Worm (Caenorhabditis elegans) whole organism, L4 larva: ENCODE measurements around the gene nspc-1.

Source experiments
- F10B5.3 ChIP-seq: sonication (generic microtip); optimal IDR thresholded peaks from 2 replicates; lab custom pipeline; 2016; ENCODE audit warnings: mild to moderate bottlenecking, missing genetic modification characterization, missing compliant biosample characterization
- F26F4.8 ChIP-seq: fragments of 200-800 bp; sonication (Bioruptor generic); conservative IDR thresholded peaks from 2 replicates; pipeline ENCODE4 v1.3.6; 2022; ENCODE audit warnings: missing genetic modification characterization, missing compliant biosample characterization
- F44E2.7 ChIP-seq: fragments of 200-800 bp; sonication (Bioruptor generic); IDR thresholded peaks from 2 replicates; pipeline ENCODE4 v2.1.2; 2022; ENCODE audit warnings: missing genetic modification characterization, missing compliant biosample characterization
- R02D3.7 ChIP-seq: fragments of 150-350 bp; sonication (generic microtip); optimal IDR thresholded peaks from 3 replicates; lab custom pipeline; 2014; ENCODE audit warnings: missing biosample characterization, missing genetic modification characterization
- T20F7.1 ChIP-seq: fragments of 200-800 bp; sonication (Bioruptor generic); optimal IDR thresholded peaks from 2 replicates; lab custom pipeline; 2018; ENCODE audit warnings: mild to moderate bottlenecking, missing genetic modification characterization, missing compliant biosample characterization
- T26A8.4 ChIP-seq: fragments of 200-800 bp; sonication (Bioruptor generic); IDR thresholded peaks from 2 replicates; pipeline ENCODE4 v1.3.6; 2022; ENCODE audit warnings: missing genetic modification characterization, missing compliant biosample characterization
- Y105C5A.15 ChIP-seq: fragments of 200-800 bp; sonication (Bioruptor generic); IDR thresholded peaks from 2 replicates; pipeline ENCODE4 v1.3.6; 2022; ENCODE audit warnings: missing genetic modification characterization, missing compliant biosample characterization
- Y48G9A.11 ChIP-seq: fragments of 200-800 bp; sonication (Bioruptor generic); IDR thresholded peaks from 2 replicates; pipeline ENCODE4 v1.3.6; 2022; ENCODE audit warnings: missing genetic modification reagents, missing genetic modification characterization, missing compliant biosample characterization
- aly-2 ChIP-seq: sonication (generic microtip); optimal IDR thresholded peaks from 2 replicates; lab custom pipeline; 2018; ENCODE audit warnings: missing biosample characterization, missing genetic modification characterization
- ama-1 ChIP-seq: fragments of 150-350 bp; optimal IDR thresholded peaks from 2 replicates; lab custom pipeline; 2014; ENCODE audit warnings: inconsistent platforms, mixed read lengths
- ceh-44 ChIP-seq: fragments of 200-800 bp; sonication (Bioruptor generic); IDR thresholded peaks from 2 replicates; pipeline ENCODE4 v1.3.6; 2022; ENCODE audit warnings: missing genetic modification reagents, missing genetic modification characterization, missing compliant biosample characterization
- ceh-62 ChIP-seq: sonication (generic microtip); optimal IDR thresholded peaks from 2 replicates; lab custom pipeline; 2017; ENCODE audit warnings: missing biosample characterization, missing genetic modification characterization
- cey-2 ChIP-seq: sonication (generic microtip); optimal IDR thresholded peaks from 3 replicates; lab custom pipeline; 2017; ENCODE audit warnings: missing genetic modification characterization, mild to moderate bottlenecking, missing compliant biosample characterization, antibody characterized with exemption, borderline replicate concordance; ENCODE audit not compliant: insufficient read depth
- ctbp-1 ChIP-seq: fragments of 200-800 bp; sonication (Bioruptor generic); IDR thresholded peaks from 2 replicates; pipeline ENCODE4 v1.3.6; 2022; ENCODE audit warnings: missing genetic modification reagents, missing genetic modification characterization, missing compliant biosample characterization
- daf-12 ChIP-seq: fragments of 150-350 bp; optimal IDR thresholded peaks from 2 replicates; lab custom pipeline; 2014; ENCODE audit warnings: missing biosample characterization, missing genetic modification reagents, missing genetic modification characterization
- daf-16 ChIP-seq, 3 experiments: sonication (generic microtip); optimal IDR thresholded peaks; 2 replicates each; lab custom pipeline; 2016 to 2017; ENCODE audit warnings: missing genetic modification characterization in 3 of 3, missing genetic modification reagents in 3 of 3, mild to moderate bottlenecking in 2 of 3, missing compliant biosample characterization in 2 of 3, missing biosample characterization in 1 of 3, moderate library complexity in 1 of 3
- dmd-6 ChIP-seq: fragments of 200-800 bp; sonication (Bioruptor generic); IDR thresholded peaks from 2 replicates; pipeline ENCODE4 v1.3.6; 2022; ENCODE audit warnings: missing genetic modification reagents, missing genetic modification characterization, missing compliant biosample characterization
- dmd-9 ChIP-seq: fragments of 200-800 bp; sonication (Bioruptor generic); IDR thresholded peaks from 2 replicates; pipeline ENCODE4 v1.3.6; 2022; ENCODE audit warnings: missing genetic modification reagents, missing genetic modification characterization, missing compliant biosample characterization
- egl-27 ChIP-seq: sonication (generic microtip); optimal IDR thresholded peaks from 3 replicates; lab custom pipeline; 2017; ENCODE audit warnings: missing biosample characterization, missing genetic modification reagents, missing genetic modification characterization
- egl-43 ChIP-seq: fragments of 200-800 bp; sonication (Bioruptor generic); IDR thresholded peaks from 2 replicates; pipeline ENCODE4 v1.3.6; 2022; ENCODE audit warnings: missing genetic modification reagents, missing genetic modification characterization, missing compliant biosample characterization
- fkh-10 ChIP-seq: fragments of 150-350 bp; optimal IDR thresholded peaks from 2 replicates; lab custom pipeline; 2014; ENCODE audit warnings: missing biosample characterization, missing genetic modification reagents, missing genetic modification characterization
- gei-8 ChIP-seq: fragments of 200-800 bp; sonication (Bioruptor generic); optimal IDR thresholded peaks from 2 replicates; lab custom pipeline; 2018; ENCODE audit warnings: mild to moderate bottlenecking, missing genetic modification characterization, missing compliant biosample characterization
- hlh-11 ChIP-seq: fragments of 200-800 bp; sonication (Bioruptor generic); optimal IDR thresholded peaks from 2 replicates; lab custom pipeline; 2018; ENCODE audit warnings: mild to moderate bottlenecking, missing genetic modification characterization, missing compliant biosample characterization
- hlh-30 ChIP-seq: sonication (generic microtip); optimal IDR thresholded peaks from 2 replicates; lab custom pipeline; 2017; ENCODE audit warnings: antibody characterized with exemption, mild to moderate bottlenecking, missing genetic modification characterization, missing compliant biosample characterization; ENCODE audit not compliant: insufficient read depth
- hmg-1.1 ChIP-seq: fragments of 200-800 bp; sonication (Bioruptor generic); IDR thresholded peaks from 2 replicates; pipeline ENCODE4 v1.3.6; 2022; ENCODE audit warnings: missing genetic modification reagents, missing genetic modification characterization, missing compliant biosample characterization
- jun-1 ChIP-seq: fragments of 150-350 bp; optimal IDR thresholded peaks from 2 replicates; lab custom pipeline; 2014; ENCODE audit warnings: missing biosample characterization, missing genetic modification reagents, missing genetic modification characterization
- lin-15B ChIP-seq: fragments of 150-350 bp; sonication (generic microtip); optimal IDR thresholded peaks from 3 replicates; lab custom pipeline; 2014; ENCODE audit warnings: missing biosample characterization, missing genetic modification characterization
- lin-38 ChIP-seq: fragments of 200-800 bp; sonication (Bioruptor generic); IDR thresholded peaks from 2 replicates; pipeline ENCODE4 v1.3.6; 2022; ENCODE audit warnings: missing genetic modification reagents, missing genetic modification characterization, missing compliant biosample characterization
- mdt-29 ChIP-seq: fragments of 200-800 bp; sonication (Bioruptor generic); IDR thresholded peaks from 2 replicates; pipeline ENCODE4 v1.3.6; 2022; ENCODE audit warnings: missing genetic modification reagents, missing genetic modification characterization, missing compliant biosample characterization
- mes-2 ChIP-seq: sonication (generic microtip); optimal IDR thresholded peaks from 2 replicates; lab custom pipeline; 2016; ENCODE audit warnings: missing genotype, mild to moderate bottlenecking, missing genetic modification characterization, missing compliant biosample characterization; ENCODE audit not compliant: poor library complexity, severe bottlenecking
- nhr-10 ChIP-seq: fragments of 150-350 bp; optimal IDR thresholded peaks from 2 replicates; lab custom pipeline; 2014; ENCODE audit warnings: missing biosample characterization, missing genetic modification characterization
- nhr-102 ChIP-seq: sonication (generic microtip); optimal IDR thresholded peaks from 2 replicates; lab custom pipeline; 2016; ENCODE audit warnings: mild to moderate bottlenecking, missing genetic modification characterization, moderate library complexity, missing compliant biosample characterization
- nhr-28 ChIP-seq: fragments of 150-350 bp; optimal IDR thresholded peaks from 2 replicates; lab custom pipeline; 2014; ENCODE audit warnings: missing biosample characterization, missing genetic modification characterization
- nhr-41 ChIP-seq: fragments of 200-800 bp; sonication (Bioruptor generic); IDR thresholded peaks from 2 replicates; pipeline ENCODE4 v1.3.6; 2022; ENCODE audit warnings: missing genetic modification reagents, missing genetic modification characterization, missing compliant biosample characterization
- nhr-48 ChIP-seq: sonication (generic microtip); optimal IDR thresholded peaks from 2 replicates; lab custom pipeline; 2016; ENCODE audit warnings: mild to moderate bottlenecking, missing genetic modification characterization, missing compliant biosample characterization
- nhr-6 ChIP-seq: fragments of 150-350 bp; optimal IDR thresholded peaks from 2 replicates; lab custom pipeline; 2014; ENCODE audit warnings: missing biosample characterization, missing genetic modification characterization
- nhr-77 ChIP-seq: fragments of 150-350 bp; optimal IDR thresholded peaks from 2 replicates; lab custom pipeline; 2014; ENCODE audit warnings: missing biosample characterization, missing genetic modification characterization
- saeg-2 ChIP-seq: fragments of 200-800 bp; sonication (Bioruptor generic); IDR thresholded peaks from 2 replicates; pipeline ENCODE4 v1.3.6; 2022; ENCODE audit warnings: missing genetic modification reagents, missing genetic modification characterization, missing compliant biosample characterization
- sdz-12 ChIP-seq: fragments of 200-800 bp; sonication (Bioruptor generic); optimal IDR thresholded peaks from 2 replicates; lab custom pipeline; 2018; ENCODE audit warnings: mild to moderate bottlenecking, missing genetic modification characterization, missing compliant biosample characterization
- set-16 ChIP-seq: fragments of 200-800 bp; sonication (Bioruptor generic); IDR thresholded peaks from 2 replicates; pipeline ENCODE4 v1.3.6; 2022; ENCODE audit warnings: missing genetic modification reagents, missing genetic modification characterization, missing compliant biosample characterization
- skn-1 ChIP-seq: fragments of 150-350 bp; optimal IDR thresholded peaks from 2 replicates; lab custom pipeline; 2014; ENCODE audit warnings: missing biosample characterization, missing genetic modification characterization
- snpc-4 ChIP-seq: fragments of 150-350 bp; optimal IDR thresholded peaks from 2 replicates; lab custom pipeline; 2014; ENCODE audit warnings: missing biosample characterization, missing genetic modification characterization
- spr-1 ChIP-seq: sonication (generic microtip); optimal IDR thresholded peaks from 2 replicates; lab custom pipeline; 2016; ENCODE audit warnings: mild to moderate bottlenecking, missing genetic modification characterization, missing compliant biosample characterization
- tra-1 ChIP-seq: fragments of 200-800 bp; sonication (Bioruptor generic); IDR thresholded peaks from 2 replicates; pipeline ENCODE4 v1.3.6; 2022; ENCODE audit warnings: missing genetic modification reagents, missing genetic modification characterization, missing compliant biosample characterization
- unc-130 ChIP-seq: sonication (generic microtip); optimal IDR thresholded peaks from 2 replicates; lab custom pipeline; 2016; ENCODE audit warnings: missing genetic modification reagents, missing genetic modification characterization, missing compliant biosample characterization
- unc-39 ChIP-seq: sonication (generic microtip); optimal IDR thresholded peaks from 2 replicates; lab custom pipeline; 2017; ENCODE audit warnings: missing biosample characterization, missing genetic modification characterization
- vab-7 ChIP-seq: fragments of 200-800 bp; sonication (Bioruptor generic); IDR thresholded peaks from 2 replicates; pipeline ENCODE4 v1.3.6; 2022; ENCODE audit warnings: missing genetic modification reagents, missing genetic modification characterization, missing compliant biosample characterization
- zag-1 ChIP-seq: fragments of 150-350 bp; optimal IDR thresholded peaks from 2 replicates; lab custom pipeline; 2014; ENCODE audit warnings: missing biosample characterization, missing genetic modification characterization
- zfp-3 ChIP-seq: fragments of 200-800 bp; sonication (Bioruptor generic); conservative IDR thresholded peaks from 2 replicates; pipeline ENCODE4 v1.3.6; 2022; ENCODE audit warnings: missing genetic modification reagents, missing genetic modification characterization, missing compliant biosample characterization
- zip-11 ChIP-seq: fragments of 200-800 bp; sonication (Bioruptor generic); IDR thresholded peaks from 2 replicates; pipeline ENCODE4 v1.3.6; 2022; ENCODE audit warnings: missing genetic modification characterization, missing compliant biosample characterization
- zip-2 ChIP-seq: fragments of 150-350 bp; optimal IDR thresholded peaks from 2 replicates; lab custom pipeline; 2014; ENCODE audit warnings: missing biosample characterization, missing genetic modification characterization
- ztf-11 ChIP-seq: fragments of 150-350 bp; optimal IDR thresholded peaks from 2 replicates; lab custom pipeline; 2014; ENCODE audit warnings: missing biosample characterization, missing genetic modification characterization

nspc-1 gene

DNA sequence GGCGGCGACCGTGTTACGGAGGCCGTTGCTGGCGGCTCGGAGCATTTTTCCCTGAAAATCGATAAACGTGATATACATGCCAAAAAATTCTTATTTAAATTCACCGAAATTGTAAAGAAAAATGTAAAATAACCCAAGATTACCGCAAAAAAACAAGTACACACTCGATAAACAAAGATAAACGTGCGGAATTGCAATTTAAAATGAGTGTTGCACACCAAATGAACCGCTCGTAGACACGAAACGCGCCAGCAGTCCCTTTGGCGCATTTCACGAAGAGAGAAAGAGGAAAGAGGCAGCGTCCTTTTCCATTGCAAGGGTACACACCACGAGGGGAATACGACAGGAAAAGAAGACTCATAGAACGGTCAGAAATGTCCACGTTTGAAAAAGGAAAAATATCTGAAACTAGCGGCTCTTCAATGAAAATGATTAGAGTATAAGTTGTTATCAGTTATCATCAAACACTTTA lies 11.1 kb upstream of the nspc-1 start, which contains the start of gene sdha-1 (continued):
- no peak for TF ChIP-seq R02D3.7 (tag; lab: Kevin White, UChicago)
- peak; percentile 75 for TF ChIP-seq lin-38
- no peak for TF ChIP-seq set-16
- TF ChIP-seq daf-16 (GFP tag; optimal IDR thresholded peaks at IDR 0.05; lab: Kevin White, UChicago) = peak in 1 of 2 experiments; percentile 56
- TF ChIP-seq daf-16 (tag; optimal IDR thresholded peaks at IDR 0.05; lab: Kevin White, UChicago) = peak; percentile 93
- no peak for TF ChIP-seq lin-15B (tag; lab: Kevin White, UChicago)
- peak; percentile 71 for TF ChIP-seq T26A8.4 (GFP tag; lab: Robert Waterston, UW)
- peak; percentile 66 for TF ChIP-seq ama-1 (lab: Kevin White, UChicago)
- TF ChIP-seq dmd-6 (GFP tag; lab: Robert Waterston, UW) = peak; percentile 88
- peak; percentile 94 for TF ChIP-seq hlh-30 (tag; lab: Kevin White, UChicago)
- no peak for TF ChIP-seq daf-12 (tag; lab: Kevin White, UChicago)
- TF ChIP-seq ceh-44 (GFP tag; lab: Robert Waterston, UW) = no peak
- peak; percentile 46 for TF ChIP-seq nhr-6 (tag; lab: Kevin White, UChicago)
- peak; percentile 87 for TF ChIP-seq nhr-28 (tag; lab: Kevin White, UChicago)
- TF ChIP-seq aly-2 (tag; lab: Kevin White, UChicago) = no peak
- TF ChIP-seq nhr-77 (tag; lab: Kevin White, UChicago) = peak; percentile 86
- TF ChIP-seq T20F7.1 (GFP tag; lab: Kevin White, UChicago) = peak; percentile 69
- no peak; the same call in 1 of the 2 replicates for TF ChIP-seq zfp-3 (GFP tag; lab: Robert Waterston, UW)
- TF ChIP-seq hlh-11 (tag; lab: Kevin White, UChicago) = peak; percentile 96
- no peak for TF ChIP-seq Y105C5A.15 (GFP tag; lab: Robert Waterston, UW)
- TF ChIP-seq sdz-12 (GFP tag; lab: Kevin White, UChicago) = no peak
- TF ChIP-seq F10B5.3 (tag; lab: Kevin White, UChicago) = no peak
- no peak for TF ChIP-seq gei-8 (GFP tag; lab: Kevin White, UChicago)
- peak; percentile 86 for TF ChIP-seq tra-1
- no peak for TF ChIP-seq mdt-29 (GFP tag; lab: Robert Waterston, UW)
- TF ChIP-seq egl-27 = no peak
- TF ChIP-seq snpc-4 (tag; lab: Kevin White, UChicago) = no peak
- no peak for TF ChIP-seq dmd-9
- peak; percentile 32; the same call in 1 of the 2 replicates for TF ChIP-seq nhr-41 (GFP tag; lab: Robert Waterston, UW)
- TF ChIP-seq hmg-1.1 = peak; percentile 82
- TF ChIP-seq ceh-62 (tag; lab: Kevin White, UChicago) = no peak
- TF ChIP-seq nhr-102 (tag; lab: Kevin White, UChicago) = peak; percentile 72
- TF ChIP-seq zip-11 = no peak
- TF ChIP-seq egl-43 = no peak
- no peak for TF ChIP-seq unc-39 (tag; lab: Kevin White, UChicago)
- TF ChIP-seq nhr-10 (tag; lab: Kevin White, UChicago) = no peak
- no peak for TF ChIP-seq unc-130
- peak; percentile 52 for TF ChIP-seq jun-1 (tag; lab: Kevin White, UChicago)
- peak; percentile 64; the same call in 1 of the 2 replicates for TF ChIP-seq saeg-2 (GFP tag; lab: Robert Waterston, UW)
- TF ChIP-seq nhr-48 (tag; lab: Kevin White, UChicago) = peak; percentile 59
- peak; percentile 71 for TF ChIP-seq spr-1 (tag; lab: Kevin White, UChicago)
- peak; percentile 86 for TF ChIP-seq mes-2 (tag; lab: Kevin White, UChicago)
- no peak for TF ChIP-seq vab-7 (GFP tag; lab: Robert Waterston, UW)
- TF ChIP-seq zip-2 (tag; lab: Kevin White, UChicago) = peak; percentile 33
- no peak for TF ChIP-seq Y48G9A.11 (GFP tag; lab: Robert Waterston, UW)
- no peak for TF ChIP-seq zag-1
- no peak for TF ChIP-seq ztf-11 (tag; lab: Kevin White, UChicago)
- TF ChIP-seq cey-2 (tag; lab: Kevin White, UChicago) = no peak
- no peak for TF ChIP-seq F44E2.7 (GFP tag; lab: Robert Waterston, UW)
- no peak for TF ChIP-seq F26F4.8 (GFP tag; lab: Robert Waterston, UW)
- TF ChIP-seq skn-1 = peak; percentile 36
- peak; percentile 88 for TF ChIP-seq fkh-10
- TF ChIP-seq ctbp-1 (GFP tag; lab: Robert Waterston, UW) = peak; percentile 79
